Worm (Caenorhabditis elegans): Measurements from ENCODE around the gene sek-4.

The sek-4 gene

DNA sequence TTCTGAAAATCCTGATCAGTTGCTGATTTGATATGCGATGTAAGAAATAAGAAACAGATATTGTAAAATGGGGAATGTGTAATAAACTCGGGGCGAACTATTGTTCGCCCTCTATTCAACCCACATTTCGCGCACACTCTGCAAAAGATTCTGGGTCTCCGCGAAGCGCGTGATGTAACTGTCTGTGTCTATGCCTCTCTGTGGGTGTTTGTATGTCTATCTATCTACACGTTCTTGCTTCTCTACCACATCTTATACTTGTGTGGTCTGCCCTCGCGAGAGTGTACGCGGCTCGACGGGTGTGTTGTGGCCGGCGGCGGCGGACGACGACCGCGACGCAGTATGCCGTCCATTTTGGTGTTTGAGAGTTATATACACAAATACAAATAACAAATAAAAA lies 38.4 kb upstream of the sek-4 start (continued):
- peak; percentile 49 for TF ChIP-seq F13H6.1 (tag; optimal IDR thresholded peaks at IDR 0.05)
- TF ChIP-seq nhr-232 (tag; optimal IDR thresholded peaks at IDR 0.05): no peak
- TF ChIP-seq ceh-2 (tag; optimal IDR thresholded peaks at IDR 0.05): peak; percentile 34
- peak; percentile 53 for TF ChIP-seq sdc-2 (tag; optimal IDR thresholded peaks at IDR 0.05)
- peak; percentile 40 for TF ChIP-seq madf-2 (tag; optimal IDR thresholded peaks at IDR 0.05)

DNA sequence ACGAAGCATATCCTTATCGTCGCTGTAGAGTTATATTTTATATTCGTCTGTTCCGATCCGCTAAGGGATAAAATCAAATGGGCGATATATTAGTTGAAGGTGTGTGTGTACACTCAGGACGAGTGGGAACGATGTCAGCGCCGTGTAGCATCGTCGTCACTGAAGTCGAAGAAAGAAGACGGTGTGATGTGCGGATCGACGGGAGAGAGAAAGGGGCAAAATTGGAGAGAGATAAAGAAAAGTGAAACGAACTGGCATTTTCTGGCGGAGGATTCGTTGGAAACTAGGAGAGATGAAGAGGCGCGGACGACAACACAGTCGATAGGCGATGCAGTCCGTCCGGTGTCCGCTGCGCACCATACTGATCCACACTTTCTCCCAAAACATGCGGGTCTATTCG lies 36.9 kb upstream of the sek-4 start, which contains the start of gene C26B9.3:
TSS of gene C26B9.3 (plus strand) at position 343 of the 400 bp plus-strand sequence.
- peak; percentile 11 for TF ChIP-seq rnt-1 (tag; optimal IDR thresholded peaks at IDR 0.05)
- TF ChIP-seq fkh-10 (GFP tag; optimal IDR thresholded peaks at IDR 0.05): no peak
- peak; percentile 37 for TF ChIP-seq ref-2 (tag; optimal IDR thresholded peaks at IDR 0.05)

DNA sequence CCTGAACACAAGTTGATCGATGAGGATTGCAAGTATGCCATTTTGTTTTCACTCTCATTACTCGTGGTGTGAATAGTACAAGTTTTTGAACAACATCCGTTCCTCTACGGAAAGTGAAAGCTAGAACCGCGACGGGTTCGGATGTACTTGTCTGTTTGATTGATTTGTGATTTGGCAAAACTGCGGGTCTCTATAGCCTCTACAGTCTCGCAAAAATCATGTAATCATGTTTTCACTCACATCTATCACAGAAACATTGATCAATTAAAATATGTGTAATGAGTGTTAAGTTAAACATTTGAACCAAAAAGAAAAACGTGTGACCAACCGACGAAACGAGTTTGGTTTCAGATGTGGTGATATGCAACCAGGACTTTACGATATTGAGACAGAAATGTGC lies 35.5 kb upstream of the sek-4 start:
- TF ChIP-seq Y22D7AL.16 (tag; optimal IDR thresholded peaks at IDR 0.05): no peak
- no peak for TF ChIP-seq ceh-19 (GFP tag; optimal IDR thresholded peaks at IDR 0.05)
- TF ChIP-seq pha-4 (tag; optimal IDR thresholded peaks at IDR 0.05): no peak

DNA sequence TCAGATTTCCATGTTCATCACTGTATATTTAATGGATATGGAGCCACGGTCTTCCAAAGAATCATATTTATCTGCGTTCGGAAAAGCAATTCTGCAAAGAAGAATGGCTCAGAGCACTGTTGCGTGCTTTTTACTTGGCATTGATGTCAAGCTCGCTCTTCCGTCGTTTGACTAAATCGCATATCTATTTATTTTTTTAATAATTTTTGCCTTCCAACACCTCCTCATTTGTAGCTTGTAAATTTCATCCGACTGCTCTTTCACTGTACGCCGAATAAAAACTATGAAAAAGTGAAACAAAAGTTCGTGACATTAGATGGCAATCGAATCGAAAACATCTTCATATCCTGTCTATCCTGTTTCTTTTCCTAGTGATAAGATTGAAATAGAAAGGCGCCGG lies 35.0 kb upstream of the sek-4 start, which contains the start of gene C26B9.2:
TSS of gene C26B9.2 (plus strand) at position 301 of the 400 bp plus-strand sequence.
- TF ChIP-seq ref-2 (tag; optimal IDR thresholded peaks at IDR 0.05): no peak
- no peak for TF ChIP-seq elt-4 (tag; optimal IDR thresholded peaks at IDR 0.05)
- TF ChIP-seq nhr-232 (tag; optimal IDR thresholded peaks at IDR 0.05): no peak
- TF ChIP-seq C08G9.2 (tag; optimal IDR thresholded peaks at IDR 0.05): no peak
- no peak for TF ChIP-seq eyg-1 (tag; optimal IDR thresholded peaks at IDR 0.05)
- TF ChIP-seq mec-3 (tag; optimal IDR thresholded peaks at IDR 0.05; ENCODE audit: borderline replicate concordance): no peak
- no peak for TF ChIP-seq pqm-1 (tag; optimal IDR thresholded peaks at IDR 0.05)
- no peak for TF ChIP-seq hlh-15 (tag; optimal IDR thresholded peaks at IDR 0.05)
- TF ChIP-seq madf-2 (tag; optimal IDR thresholded peaks at IDR 0.05): no peak

DNA sequence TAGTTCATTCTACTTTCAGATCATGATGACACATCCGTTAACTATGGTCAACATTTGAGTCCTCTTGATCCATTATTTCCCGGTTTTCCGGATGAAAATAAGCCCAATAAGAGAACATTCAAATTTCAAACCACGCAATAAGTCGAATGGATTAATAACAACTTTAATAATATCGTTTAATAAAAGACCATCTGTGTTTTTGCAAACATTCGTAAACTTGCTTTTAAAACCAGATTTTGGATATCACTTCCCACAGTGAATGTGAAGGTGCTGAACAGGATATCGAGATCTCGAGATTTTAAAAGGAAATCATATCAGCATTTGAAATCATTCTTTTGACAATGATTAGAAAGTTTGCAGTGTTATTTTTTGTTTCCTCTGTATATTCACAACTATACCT lies 32.9 kb upstream of the sek-4 start, which contains the start of gene C26B9.7:
TSS of gene C26B9.7 (plus strand) at position 301 of the 400 bp plus-strand sequence.
- no peak for TF ChIP-seq ceh-9 (tag; optimal IDR thresholded peaks at IDR 0.05)
- no peak for TF ChIP-seq ama-1 (optimal IDR thresholded peaks at IDR 0.05)
- TF ChIP-seq odd-2 (tag; optimal IDR thresholded peaks at IDR 0.05): no peak
- TF ChIP-seq ceh-45 (GFP tag; IDR thresholded peaks at IDR 0.05): no peak
- TF ChIP-seq che-1 (tag; optimal IDR thresholded peaks at IDR 0.05): no peak
- TF ChIP-seq mec-3 (tag; optimal IDR thresholded peaks at IDR 0.05; ENCODE audit: borderline replicate concordance): no peak
- no peak for TF ChIP-seq C38D4.7 (GFP tag; optimal IDR thresholded peaks at IDR 0.05)
- no peak for TF ChIP-seq ceh-19 (GFP tag; optimal IDR thresholded peaks at IDR 0.05)
- no peak for TF ChIP-seq gmeb-2 (tag; optimal IDR thresholded peaks at IDR 0.05)
- no peak for TF ChIP-seq ceh-30 (tag; optimal IDR thresholded peaks at IDR 0.05)
- TF ChIP-seq ref-2 (tag; optimal IDR thresholded peaks at IDR 0.05): no peak
- no peak for TF ChIP-seq npax-4 (tag; optimal IDR thresholded peaks at IDR 0.05)
- TF ChIP-seq pag-3 (tag; optimal IDR thresholded peaks at IDR 0.05; ENCODE audit: borderline replicate concordance): no peak

DNA sequence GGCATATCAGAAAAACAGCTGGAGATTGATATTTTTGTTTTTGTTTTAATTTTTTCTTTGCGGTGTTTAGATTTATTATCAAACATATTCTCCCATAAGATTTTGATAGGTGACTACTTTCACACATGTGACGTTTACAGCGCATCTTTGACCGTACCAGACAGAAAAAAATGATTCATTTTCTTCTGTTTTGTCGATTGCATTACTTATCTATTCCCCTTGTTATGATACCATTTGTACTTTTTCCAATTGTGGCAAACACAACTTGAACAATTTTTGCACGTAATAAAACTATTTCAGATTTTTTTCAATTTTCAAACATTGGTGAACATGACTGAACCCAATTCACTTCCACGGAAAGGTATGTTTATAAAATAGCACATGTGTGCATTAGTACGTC lies 30.6 kb upstream of the sek-4 start, which contains the start of gene C26B9.1:
TSS of gene C26B9.1 (plus strand) at position 301 of the 400 bp plus-strand sequence.
- TF ChIP-seq pag-3 (tag; optimal IDR thresholded peaks at IDR 0.05; ENCODE audit: borderline replicate concordance) (no peak), madf-2 (tag; optimal IDR thresholded peaks at IDR 0.05) (no peak), T23F11.4 (GFP tag; optimal IDR thresholded peaks at IDR 0.05) (no peak), hlh-8 (tag; optimal IDR thresholded peaks at IDR 0.05) (no peak), nfya-1 (tag; optimal IDR thresholded peaks at IDR 0.05) (no peak), ceh-31 (tag; optimal IDR thresholded peaks at IDR 0.05) (no peak), pha-2 (tag; optimal IDR thresholded peaks at IDR 0.05) (no peak), ama-1 (optimal IDR thresholded peaks at IDR 0.05) (no peak), npax-4 (tag; optimal IDR thresholded peaks at IDR 0.05) (no peak), odd-2 (tag; optimal IDR thresholded peaks at IDR 0.05) (no peak), ceh-14 (tag; optimal IDR thresholded peaks at IDR 0.05) (no peak), pha-4 (tag; optimal IDR thresholded peaks at IDR 0.05) (no peak), F13H6.1 (tag; optimal IDR thresholded peaks at IDR 0.05) (no peak)
